Fruit fly (Drosophila melanogaster) whole organism, embryonic: ENCODE results near the gene yellow-f2.

Source experiments
- CG10274 ChIP-seq: fragments of 200-800 bp; sonication (Bioruptor generic); optimal IDR thresholded peaks from 3 replicates; lab custom pipeline; 2017; ENCODE audit warnings: missing biosample characterization, mild to moderate bottlenecking, missing genetic modification characterization
- CG11456 ChIP-seq: fragments of 200-800 bp; sonication (Bioruptor generic); IDR thresholded peaks from 3 replicates; pipeline ENCODE4 v1.3.6; 2022; ENCODE audit warnings: missing biosample characterization, missing genetic modification characterization
- CG11504 ChIP-seq: fragments of 200-800 bp; sonication (Bioruptor generic); optimal IDR thresholded peaks from 3 replicates; lab custom pipeline; 2019; ENCODE audit warnings: missing biosample characterization, mild to moderate bottlenecking, missing genetic modification characterization, moderate library complexity
- CG11560 ChIP-seq: fragments of 200-800 bp; sonication (Bioruptor generic); IDR thresholded peaks from 3 replicates; pipeline ENCODE4 v1.3.6; 2022; ENCODE audit warnings: missing biosample characterization, missing genetic modification characterization
- CG11696 ChIP-seq: fragments of 200-800 bp; sonication (Bioruptor generic); IDR thresholded peaks from 2 replicates; pipeline ENCODE4 v1.3.6; 2022; ENCODE audit warnings: missing biosample characterization, missing genetic modification characterization
- CG12236 ChIP-seq: fragments of 200-800 bp; sonication (Bioruptor generic); optimal IDR thresholded peaks from 2 replicates; lab custom pipeline; 2016; ENCODE audit warnings: missing biosample characterization, missing genetic modification characterization
- CG12659 ChIP-seq: fragments of 200-800 bp; sonication (Bioruptor generic); optimal IDR thresholded peaks from 3 replicates; lab custom pipeline; 2017; ENCODE audit warnings: mild to moderate bottlenecking, missing biosample characterization, missing genetic modification reagents, missing genetic modification characterization
- CG12942 ChIP-seq: fragments of 200-800 bp; sonication (Bioruptor generic); optimal IDR thresholded peaks from 3 replicates; lab custom pipeline; 2016; ENCODE audit warnings: missing biosample characterization, missing genetic modification characterization
- CG13894 ChIP-seq: fragments of 200-800 bp; sonication (Bioruptor generic); optimal IDR thresholded peaks from 3 replicates; lab custom pipeline; 2018; ENCODE audit warnings: missing biosample characterization, mild to moderate bottlenecking, missing genetic modification characterization, moderate library complexity
- CG1603 ChIP-seq: fragments of 200-800 bp; sonication (Bioruptor generic); optimal IDR thresholded peaks from 2 replicates; lab custom pipeline; 2019; ENCODE audit warnings: missing biosample characterization, mild to moderate bottlenecking, missing genetic modification characterization, moderate library complexity
- CG17829 ChIP-seq: fragments of 200-800 bp; optimal IDR thresholded peaks from 2 replicates; lab custom pipeline; 2019; ENCODE audit warnings: missing biosample characterization, mild to moderate bottlenecking, missing genetic modification characterization, moderate library complexity
- CG30020 ChIP-seq: fragments of 200-800 bp; optimal IDR thresholded peaks from 2 replicates; lab custom pipeline; 2019; ENCODE audit warnings: missing biosample characterization, mild to moderate bottlenecking, missing genetic modification characterization, moderate library complexity
- CG30403 ChIP-seq: fragments of 200-800 bp; sonication (Bioruptor generic); optimal IDR thresholded peaks from 3 replicates; lab custom pipeline; 2016; ENCODE audit warnings: missing biosample characterization, missing genetic modification characterization
- CG31365 ChIP-seq: fragments of 200-800 bp; sonication (Bioruptor generic); optimal IDR thresholded peaks from 2 replicates; lab custom pipeline; 2018; ENCODE audit warnings: missing biosample characterization, mild to moderate bottlenecking, missing genetic modification characterization
- CG31441 ChIP-seq: fragments of 200-800 bp; sonication (Bioruptor generic); IDR thresholded peaks from 2 replicates; pipeline ENCODE4 v1.3.6; 2022; ENCODE audit warnings: missing biosample characterization, missing genetic modification characterization
- CG3995 ChIP-seq: fragments of 200-800 bp; sonication (Bioruptor generic); optimal IDR thresholded peaks from 3 replicates; lab custom pipeline; 2016; ENCODE audit warnings: missing biosample characterization, missing genetic modification characterization
- CG42726 ChIP-seq: fragments of 200-800 bp; sonication (Bioruptor generic); IDR thresholded peaks from 2 replicates; pipeline ENCODE4 v1.3.6; 2022; ENCODE audit warnings: missing biosample characterization, missing genetic modification characterization; ENCODE audit not compliant: partially characterized antibody
- CG7271 ChIP-seq: fragments of 200-800 bp; sonication (Bioruptor generic); optimal IDR thresholded peaks from 2 replicates; lab custom pipeline; 2018; ENCODE audit warnings: missing biosample characterization, mild to moderate bottlenecking, missing genetic modification characterization, moderate library complexity
- CG7357 ChIP-seq: fragments of 200-800 bp; sonication (Bioruptor generic); IDR thresholded peaks from 3 replicates; pipeline ENCODE4 v1.3.6; 2022; ENCODE audit warnings: missing biosample characterization, missing genetic modification characterization
- CG7963 ChIP-seq: fragments of 200-800 bp; sonication (Bioruptor generic); IDR thresholded peaks from 3 replicates; pipeline ENCODE4 v1.3.6; 2022; ENCODE audit warnings: missing biosample characterization, missing genetic modification characterization; ENCODE audit not compliant: partially characterized antibody
- CoRest ChIP-seq: fragments of 200-800 bp; sonication (Bioruptor generic); optimal IDR thresholded peaks from 3 replicates; lab custom pipeline; 2018; ENCODE audit warnings: missing biosample characterization, mild to moderate bottlenecking, missing genetic modification characterization, moderate library complexity
- Dad ChIP-seq: fragments of 200-800 bp; sonication (Bioruptor generic); optimal IDR thresholded peaks from 3 replicates; lab custom pipeline; 2016; ENCODE audit warnings: missing biosample characterization, missing genetic modification characterization
- Fer2 ChIP-seq: fragments of 200-800 bp; sonication (Bioruptor generic); optimal IDR thresholded peaks from 2 replicates; lab custom pipeline; 2018; ENCODE audit warnings: missing biosample characterization, mild to moderate bottlenecking, missing genetic modification characterization, moderate library complexity
- H15 ChIP-seq: fragments of 200-800 bp; sonication (Bioruptor generic); IDR thresholded peaks from 3 replicates; pipeline ENCODE4 v1.3.6; 2022; ENCODE audit warnings: missing biosample characterization, missing genetic modification characterization
- H2.0 ChIP-seq: fragments of 200-800 bp; sonication (Bioruptor generic); IDR thresholded peaks from 2 replicates; pipeline ENCODE4 v1.3.6; 2022; ENCODE audit warnings: missing biosample characterization, missing genetic modification characterization
- HLH54F ChIP-seq: fragments of 200-800 bp; sonication (Bioruptor generic); optimal IDR thresholded peaks from 3 replicates; lab custom pipeline; 2016; ENCODE audit warnings: missing biosample characterization, missing genetic modification characterization
- HmgD ChIP-seq: fragments of 200-800 bp; sonication (Bioruptor generic); optimal IDR thresholded peaks from 3 replicates; lab custom pipeline; 2016; ENCODE audit warnings: missing biosample characterization, missing genetic modification characterization
- Hr39 ChIP-seq: fragments of >200 bp; optimal IDR thresholded peaks from 2 replicates; lab custom pipeline; 2017
- MBD-R2 ChIP-seq: fragments of 200-800 bp; sonication (Bioruptor generic); IDR thresholded peaks from 2 replicates; pipeline ENCODE4 v1.3.6; 2022; ENCODE audit warnings: missing biosample characterization, missing genetic modification characterization
- Med ChIP-seq: fragments of 200-800 bp; sonication (Bioruptor generic); peaks from one replicate; lab custom pipeline; 2016; ENCODE audit warnings: missing biosample characterization, missing genetic modification characterization, mild to moderate bottlenecking, inconsistent platforms, moderate library complexity
- Mes4 ChIP-seq: fragments of 200-800 bp; sonication (Bioruptor generic); optimal IDR thresholded peaks from 2 replicates; lab custom pipeline; 2016; ENCODE audit warnings: missing biosample characterization, missing genetic modification characterization
- Optix ChIP-seq: fragments of 200-800 bp; sonication (Bioruptor generic); IDR thresholded peaks from 3 replicates; pipeline ENCODE4 v1.3.6; 2022; ENCODE audit warnings: missing biosample characterization, missing genetic modification characterization
- Rfx ChIP-seq: fragments of 200-800 bp; sonication (Bioruptor generic); IDR thresholded peaks from 2 replicates; pipeline ENCODE4 v1.3.6; 2022; ENCODE audit warnings: missing biosample characterization, missing genetic modification characterization
- Sin3A ChIP-seq: fragments of >200 bp; optimal IDR thresholded peaks from 2 replicates; lab custom pipeline; 2018
- ab ChIP-seq: fragments of 200-800 bp; sonication (Bioruptor generic); optimal IDR thresholded peaks from 2 replicates; lab custom pipeline; 2016; ENCODE audit warnings: missing biosample characterization, missing genetic modification characterization
- abd-A ChIP-seq: fragments of 200-800 bp; sonication (Bioruptor generic); optimal IDR thresholded peaks from 3 replicates; lab custom pipeline; 2019; ENCODE audit warnings: missing biosample characterization, mild to moderate bottlenecking, missing genetic modification characterization, moderate library complexity
- ara ChIP-seq: fragments of 200-800 bp; sonication (Bioruptor generic); IDR thresholded peaks from 2 replicates; pipeline ENCODE4 v1.3.6; 2022; ENCODE audit warnings: missing biosample characterization, missing genetic modification characterization
- cato ChIP-seq: fragments of 200-800 bp; sonication (Bioruptor generic); optimal IDR thresholded peaks from 2 replicates; lab custom pipeline; 2016; ENCODE audit warnings: missing biosample characterization, missing genetic modification characterization, borderline replicate concordance
- crc ChIP-seq: fragments of 200-800 bp; sonication (Bioruptor generic); optimal IDR thresholded peaks from 2 replicates; lab custom pipeline; 2016; ENCODE audit warnings: missing biosample characterization, missing genetic modification characterization
- danr ChIP-seq: fragments of 200-800 bp; sonication (Bioruptor generic); IDR thresholded peaks from 2 replicates; pipeline ENCODE4 v1.3.6; 2022; ENCODE audit warnings: missing biosample characterization, missing genetic modification characterization
- eyg ChIP-seq: fragments of 200-800 bp; sonication (Bioruptor generic); optimal IDR thresholded peaks from 3 replicates; lab custom pipeline; 2016; ENCODE audit warnings: missing biosample characterization, missing genetic modification characterization
- fd64A ChIP-seq: fragments of 200-800 bp; sonication (Bioruptor generic); optimal IDR thresholded peaks from 3 replicates; lab custom pipeline; 2018; ENCODE audit warnings: missing biosample characterization, mild to moderate bottlenecking, missing genetic modification characterization
- fru ChIP-seq: fragments of >200 bp; optimal IDR thresholded peaks from 2 replicates; lab custom pipeline; 2017
- gcm2 ChIP-seq: fragments of 200-800 bp; sonication (Bioruptor generic); optimal IDR thresholded peaks from 2 replicates; lab custom pipeline; 2016; ENCODE audit warnings: missing biosample characterization, missing genetic modification characterization
- grau ChIP-seq: fragments of 200-800 bp; optimal IDR thresholded peaks from 3 replicates; lab custom pipeline; 2019; ENCODE audit warnings: missing biosample characterization, mild to moderate bottlenecking, missing genetic modification characterization, moderate library complexity
- gt ChIP-seq: fragments of 200-800 bp; sonication (Bioruptor generic); IDR thresholded peaks from 2 replicates; pipeline ENCODE4 v1.3.6; 2022; ENCODE audit warnings: missing biosample characterization, missing genetic modification characterization
- hb ChIP-seq: fragments of 200-800 bp; sonication (Bioruptor generic); IDR thresholded peaks from 3 replicates; pipeline ENCODE4 v1.3.6; 2022; ENCODE audit warnings: missing biosample characterization, missing genetic modification characterization; ENCODE audit not compliant: partially characterized antibody
- pho ChIP-seq: fragments of 200-800 bp; sonication (Bioruptor generic); optimal IDR thresholded peaks from 2 replicates; lab custom pipeline; 2016; ENCODE audit warnings: missing biosample characterization, missing genetic modification characterization
- pzg ChIP-seq: fragments of 200-800 bp; sonication (Bioruptor generic); optimal IDR thresholded peaks from 3 replicates; lab custom pipeline; 2018; ENCODE audit warnings: missing biosample characterization, mild to moderate bottlenecking, missing genetic modification characterization, moderate library complexity
- sens ChIP-seq: fragments of 200-800 bp; sonication (Bioruptor generic); peaks from one replicate; lab custom pipeline; 2016; ENCODE audit warnings: missing biosample characterization, missing genetic modification characterization
- sr ChIP-seq: fragments of 200-800 bp; sonication (Bioruptor generic); IDR thresholded peaks from 3 replicates; pipeline ENCODE4 v1.3.6; 2022; ENCODE audit warnings: missing biosample characterization, missing genetic modification characterization
- trem ChIP-seq: fragments of 200-800 bp; optimal IDR thresholded peaks from 3 replicates; lab custom pipeline; 2019; ENCODE audit warnings: missing biosample characterization, mild to moderate bottlenecking, missing genetic modification characterization, moderate library complexity

yellow-f2 gene

dm6 chr3R:12997550-12998233 is 2.7 kb upstream of the yellow-f2 start, which contains the start of the genes CG17327, CG44194 and CG7518 (continued):
- TF ChIP-seq grau (tag; lab: Kevin White, UChicago) (peak; percentile 35), abd-A (no peak), crc (GFP tag; lab: Kevin White, UChicago) (no peak), H15 (GFP tag; lab: Robert Waterston, UW) (no peak), CG11456 (peak; percentile 25; the same call in 2 of the 3 replicates), H2.0 (no peak), HLH54F (GFP tag; lab: Kevin White, UChicago) (peak; percentile 40), pho (GFP tag; lab: Kevin White, UChicago) (peak; percentile 22), CoRest (tag; lab: Kevin White, UChicago) (no peak), ara (GFP tag; lab: Robert Waterston, UW) (no peak), CG1603 (no peak), Rfx (GFP tag; lab: Robert Waterston, UW) (peak; percentile 29; the same call in 1 of the 2 replicates), hb (no peak), CG31441 (GFP tag; lab: Robert Waterston, UW) (no peak), Med (peak; percentile 65), Sin3A (lab: Kevin White, UChicago) (peak; percentile 51), ab (GFP tag; lab: Kevin White, UChicago) (no peak), pzg (GFP tag; lab: Kevin White, UChicago) (peak; percentile 73), danr (GFP tag; lab: Robert Waterston, UW) (no peak), CG10274 (GFP tag; lab: Kevin White, UChicago) (no peak), gcm2 (no peak), CG7963 (GFP tag; lab: Robert Waterston, UW) (0 out of 3 replicates have a peak, but pooled peaks have one; percentile 48), CG31365 (tag; lab: Kevin White, UChicago) (no peak), sens (peak; percentile 54), CG12942 (GFP tag; lab: Kevin White, UChicago) (no peak), CG12659 (GFP tag; lab: Kevin White, UChicago) (peak; percentile 70), CG12236 (GFP tag; lab: Kevin White, UChicago) (no peak), fru (peak; percentile 11), fd64A (GFP tag; lab: Kevin White, UChicago) (no peak), CG11504 (tag; lab: Kevin White, UChicago) (no peak), Dad (GFP tag; lab: Kevin White, UChicago) (no peak), CG11560 (tag; lab: Robert Waterston, UW) (no peak), cato (peak; percentile 7), CG11696 (no peak), CG7357 (peak; percentile 88), Optix (GFP tag; lab: Robert Waterston, UW) (no peak), Hr39 (lab: Kevin White, UChicago) (no peak), HmgD (GFP tag; lab: Kevin White, UChicago) (peak; percentile 52), CG13894 (tag; lab: Kevin White, UChicago) (no peak), gt (no peak), eyg (no peak), CG3995 (GFP tag; lab: Kevin White, UChicago) (peak; percentile 83), Mes4 (GFP tag; lab: Kevin White, UChicago) (no peak), CG30403 (peak; percentile 47), CG7271 (no peak), Fer2 (tag; lab: Kevin White, UChicago) (peak; percentile 14), CG17829 (tag; lab: Kevin White, UChicago) (peak; percentile 47), CG42726 (peak; percentile 51; the same call in 1 of the 2 replicates), CG30020 (tag; lab: Kevin White, UChicago) (peak; percentile 85), trem (tag; lab: Kevin White, UChicago) (peak; percentile 38), MBD-R2 (GFP tag; lab: Robert Waterston, UW) (peak; percentile 59), sr (no peak)
